Fruit fly (Drosophila melanogaster) whole organism: Measurements from ENCODE around the gene Sprn.

Experiments used
- CG8478 ChIP-seq: fragments of >200 bp; optimal IDR thresholded peaks from 2 replicates; lab custom pipeline; 2018; ENCODE audit warnings: inconsistent platforms
- Dll ChIP-seq: fragments of >200 bp; optimal IDR thresholded peaks from 2 replicates; lab custom pipeline; 2017
- EcR ChIP-seq, 2 experiments: fragments of >200 bp; optimal IDR thresholded peaks; 2 replicates each; lab custom pipeline; 2017; ENCODE audit warnings: missing biosample characterization in 2 of 2, missing genetic modification characterization in 2 of 2, missing genetic modification reagents in 2 of 2
- pan ChIP-seq: fragments of >200 bp; optimal IDR thresholded peaks from 2 replicates; lab custom pipeline; 2017
- psq ChIP-seq: fragments of >200 bp; optimal IDR thresholded peaks from 2 replicates; lab custom pipeline; 2017
- usp ChIP-seq: fragments of >200 bp; optimal IDR thresholded peaks from 2 replicates; lab custom pipeline; 2017; ENCODE audit warnings: missing biosample characterization, missing genetic modification characterization, mixed read lengths

The Sprn gene

dm6 chr3L:11876036-11876435 lies 2.9 kb upstream of the Sprn start:
- no peak for TF ChIP-seq usp
- no peak for TF ChIP-seq Dll (lab: Kevin White, UChicago)
- no peak for TF ChIP-seq EcR (GFP tag; optimal IDR thresholded peaks at IDR 0.05; lab: Kevin White, UChicago)
- TF ChIP-seq pan (lab: Kevin White, UChicago): no peak
- TF ChIP-seq psq (lab: Kevin White, UChicago): no peak
- no peak for TF ChIP-seq CG8478 (lab: Kevin White, UChicago)

- TF ChIP-seq EcR (GFP tag; optimal IDR thresholded peaks at IDR 0.05; lab: Kevin White, UChicago) (no peak), usp (no peak), psq (lab: Kevin White, UChicago) (no peak)
Measured at dm6 chr3L:11881084-11881483, 2.2 kb downstream of the Sprn start, which contains the start of gene CCDC151. TSS of gene CCDC151 (plus strand) at chr3L:11881384.

dm6 chr3L:11888910-11889309 lies 10.0 kb downstream of the Sprn start, which contains the start of gene CG5897:
TSS of gene CG5897 (minus strand) at chr3L:11889010.
- TF ChIP-seq psq (lab: Kevin White, UChicago): no peak
- TF ChIP-seq pan (lab: Kevin White, UChicago): no peak
- TF ChIP-seq EcR (GFP tag; optimal IDR thresholded peaks at IDR 0.05; lab: Kevin White, UChicago): no peak
- TF ChIP-seq usp: no peak
- TF ChIP-seq Dll (lab: Kevin White, UChicago): no peak
- no peak for TF ChIP-seq CG8478 (lab: Kevin White, UChicago)

dm6 chr3L:11892766-11893165 lies 13.9 kb downstream of the Sprn start:
- TF ChIP-seq EcR (GFP tag; optimal IDR thresholded peaks at IDR 0.05; lab: Kevin White, UChicago) (no peak), Dll (lab: Kevin White, UChicago) (no peak), psq (lab: Kevin White, UChicago) (no peak), pan (lab: Kevin White, UChicago) (no peak), usp (no peak), CG8478 (lab: Kevin White, UChicago) (no peak)

- no peak for TF ChIP-seq usp
- no peak for TF ChIP-seq EcR (GFP tag; optimal IDR thresholded peaks at IDR 0.05; lab: Kevin White, UChicago)
- no peak for TF ChIP-seq psq (lab: Kevin White, UChicago)
- no peak for TF ChIP-seq Dll (lab: Kevin White, UChicago)
- no peak for TF ChIP-seq CG8478 (lab: Kevin White, UChicago)
- no peak for TF ChIP-seq pan (lab: Kevin White, UChicago)
Measured at dm6 chr3L:11896756-11897155, 17.8 kb downstream of the Sprn start.

dm6 chr3L:11918217-11918616 lies 39.3 kb downstream of the Sprn start:
- TF ChIP-seq EcR (GFP tag; optimal IDR thresholded peaks at IDR 0.05; lab: Kevin White, UChicago) (no peak), CG8478 (lab: Kevin White, UChicago) (no peak), Dll (lab: Kevin White, UChicago) (no peak), pan (lab: Kevin White, UChicago) (no peak), usp (no peak), psq (lab: Kevin White, UChicago) (no peak)

- TF ChIP-seq CG8478 (lab: Kevin White, UChicago) (no peak), EcR (GFP tag; optimal IDR thresholded peaks at IDR 0.05; lab: Kevin White, UChicago) (no peak), Dll (lab: Kevin White, UChicago) (no peak), usp (no peak), pan (lab: Kevin White, UChicago) (no peak), psq (lab: Kevin White, UChicago) (no peak)
Measured at dm6 chr3L:11921213-11921612, 42.3 kb downstream of the Sprn start, which contains the start of gene CG11588. TSS of gene CG11588 (plus strand) at chr3L:11921513.

dm6 chr3L:11924657-11925056 lies 45.7 kb downstream of the Sprn start, which contains the start of gene SdhAL:
TSS of gene SdhAL (minus strand) at chr3L:11924757.
- TF ChIP-seq pan (lab: Kevin White, UChicago): no peak
- TF ChIP-seq Dll (lab: Kevin White, UChicago): no peak
- no peak for TF ChIP-seq EcR (GFP tag; optimal IDR thresholded peaks at IDR 0.05; lab: Kevin White, UChicago)
- TF ChIP-seq CG8478 (lab: Kevin White, UChicago): no peak
- no peak for TF ChIP-seq usp

- TF ChIP-seq pan (lab: Kevin White, UChicago) (no peak), usp (no peak), EcR (GFP tag; optimal IDR thresholded peaks at IDR 0.05; lab: Kevin White, UChicago) (no peak), psq (lab: Kevin White, UChicago) (no peak), CG8478 (lab: Kevin White, UChicago) (no peak), Dll (lab: Kevin White, UChicago) (no peak)
Measured at dm6 chr3L:11925382-11925781, 46.5 kb downstream of the Sprn start.

- no peak for TF ChIP-seq CG8478 (lab: Kevin White, UChicago)
- no peak for TF ChIP-seq usp
- no peak for TF ChIP-seq psq (lab: Kevin White, UChicago)
- peak; percentile 35 for TF ChIP-seq Dll (lab: Kevin White, UChicago)
- no peak for TF ChIP-seq pan (lab: Kevin White, UChicago)
- TF ChIP-seq EcR (GFP tag; optimal IDR thresholded peaks at IDR 0.05; lab: Kevin White, UChicago): no peak
Measured at dm6 chr3L:11927287-11927743, 48.4 kb downstream of the Sprn start, which contains the start of gene byn. TSS of gene byn (plus strand) at chr3L:11927693.
